Fruit fly (Drosophila melanogaster) whole organism, embryonic: ENCODE results near the gene Cpsf5.
A peak's percentile ranks its signal among the peaks of the same experiment; 100 is the strongest.

Experiments used
- Antp ChIP-seq: fragments of 200-800 bp; sonication (Bioruptor generic); optimal IDR thresholded peaks from 3 replicates; lab custom pipeline; 2016; ENCODE audit warnings: missing biosample characterization, missing genetic modification characterization
- Asciz ChIP-seq: fragments of 200-800 bp; sonication (Bioruptor generic); optimal IDR thresholded peaks from 2 replicates; lab custom pipeline; 2017; ENCODE audit warnings: missing biosample characterization, mild to moderate bottlenecking, missing genetic modification characterization, missing genetic modification reagents
- Awh ChIP-seq: fragments of 200-800 bp; sonication (Bioruptor generic); IDR thresholded peaks from 2 replicates; pipeline ENCODE4, ENCODE4 v1.3.6; 2022; ENCODE audit warnings: missing biosample characterization, missing genetic modification characterization
- BtbVII ChIP-seq: fragments of 200-800 bp; sonication (Bioruptor generic); optimal IDR thresholded peaks from 3 replicates; lab custom pipeline; 2017; ENCODE audit warnings: missing biosample characterization, mild to moderate bottlenecking, missing genetic modification characterization
- CG12104 ChIP-seq: fragments of 200-800 bp; sonication (Bioruptor generic); optimal IDR thresholded peaks from 3 replicates; lab custom pipeline; 2016; ENCODE audit warnings: missing biosample characterization, missing genetic modification characterization
- CG12659 ChIP-seq: fragments of 200-800 bp; sonication (Bioruptor generic); optimal IDR thresholded peaks from 3 replicates; lab custom pipeline; 2017; ENCODE audit warnings: mild to moderate bottlenecking, missing biosample characterization, missing genetic modification reagents, missing genetic modification characterization
- CG12942 ChIP-seq: fragments of 200-800 bp; sonication (Bioruptor generic); optimal IDR thresholded peaks from 3 replicates; lab custom pipeline; 2016; ENCODE audit warnings: missing biosample characterization, missing genetic modification characterization
- CG14014 ChIP-seq: fragments of 200-800 bp; sonication (Bioruptor generic); IDR thresholded peaks from 2 replicates; pipeline ENCODE4 v1.3.6; 2022; ENCODE audit warnings: missing biosample characterization, missing genetic modification characterization
- CG16863 ChIP-seq: fragments of 200-800 bp; sonication (Bioruptor generic); optimal IDR thresholded peaks from 3 replicates; lab custom pipeline; 2016; ENCODE audit warnings: missing biosample characterization, missing genetic modification characterization
- CG17359 ChIP-seq: fragments of 200-800 bp; sonication (Bioruptor generic); optimal IDR thresholded peaks from 3 replicates; lab custom pipeline; 2018; ENCODE audit warnings: missing biosample characterization, mild to moderate bottlenecking, missing genetic modification characterization, moderate library complexity
- CG17361 ChIP-seq: fragments of 200-800 bp; sonication (Bioruptor generic); IDR thresholded peaks from 3 replicates; pipeline ENCODE4 v1.3.6; 2022; ENCODE audit warnings: missing biosample characterization, missing genetic modification characterization
- CG17829 ChIP-seq: fragments of 200-800 bp; optimal IDR thresholded peaks from 2 replicates; lab custom pipeline; 2019; ENCODE audit warnings: missing biosample characterization, mild to moderate bottlenecking, missing genetic modification characterization, moderate library complexity
- CG1792 ChIP-seq: fragments of 200-800 bp; sonication (Bioruptor generic); optimal IDR thresholded peaks from 2 replicates; lab custom pipeline; 2016; ENCODE audit warnings: missing biosample characterization, missing genetic modification characterization
- CG2116 ChIP-seq: fragments of 200-800 bp; sonication (Bioruptor generic); optimal IDR thresholded peaks from 3 replicates; lab custom pipeline; 2018; ENCODE audit warnings: missing biosample characterization, mild to moderate bottlenecking, missing genetic modification characterization
- CG32532 ChIP-seq: fragments of 200-800 bp; sonication (Bioruptor generic); IDR thresholded peaks from 2 replicates; pipeline ENCODE4 v1.3.6; 2022; ENCODE audit warnings: missing biosample characterization, missing genetic modification characterization
- CG32767 ChIP-seq: fragments of 200-800 bp; sonication (Bioruptor generic); IDR thresholded peaks from 2 replicates; pipeline ENCODE4 v1.3.6; 2022; ENCODE audit warnings: missing biosample characterization, missing genetic modification characterization
- CG33213 ChIP-seq: fragments of 200-800 bp; sonication (Bioruptor generic); optimal IDR thresholded peaks from 3 replicates; lab custom pipeline; 2016; ENCODE audit warnings: missing biosample characterization, missing genetic modification characterization
- CG3995 ChIP-seq: fragments of 200-800 bp; sonication (Bioruptor generic); optimal IDR thresholded peaks from 3 replicates; lab custom pipeline; 2016; ENCODE audit warnings: missing biosample characterization, missing genetic modification characterization
- CG4328 ChIP-seq: fragments of 200-800 bp; sonication (Bioruptor generic); optimal IDR thresholded peaks from 3 replicates; lab custom pipeline; 2017; ENCODE audit warnings: missing biosample characterization, missing genetic modification reagents, missing genetic modification characterization
- CG4424 ChIP-seq: fragments of 200-800 bp; sonication (Bioruptor generic); optimal IDR thresholded peaks from 3 replicates; lab custom pipeline; 2016; ENCODE audit warnings: missing biosample characterization, missing genetic modification characterization
- CG5245 ChIP-seq: fragments of 200-800 bp; sonication (Bioruptor generic); optimal IDR thresholded peaks from 3 replicates; lab custom pipeline; 2016; ENCODE audit warnings: missing biosample characterization, missing genetic modification characterization
- CG8388 ChIP-seq: fragments of 200-800 bp; sonication (Bioruptor generic); optimal IDR thresholded peaks from 2 replicates; lab custom pipeline; 2019; ENCODE audit warnings: missing biosample characterization, mild to moderate bottlenecking, missing genetic modification characterization, moderate library complexity
- CG9727 ChIP-seq: fragments of 200-800 bp; sonication (Bioruptor generic); optimal IDR thresholded peaks from 3 replicates; lab custom pipeline; 2017; ENCODE audit warnings: missing biosample characterization, mild to moderate bottlenecking, missing genetic modification characterization
- CG9797 ChIP-seq: fragments of 200-800 bp; sonication (Bioruptor generic); optimal IDR thresholded peaks from 3 replicates; lab custom pipeline; 2018; ENCODE audit warnings: missing biosample characterization, mild to moderate bottlenecking, missing genetic modification characterization
- Dll ChIP-seq: fragments of 200-800 bp; sonication (Bioruptor generic); IDR thresholded peaks from 4 replicates; pipeline ENCODE4 v1.3.6; 2022; ENCODE audit warnings: missing biosample characterization, missing genetic modification characterization; ENCODE audit not compliant: partially characterized antibody
- Doc3 ChIP-seq: fragments of 200-800 bp; sonication (Bioruptor generic); IDR thresholded peaks from 3 replicates; pipeline ENCODE4 v1.3.6; 2022; ENCODE audit warnings: missing biosample characterization, missing genetic modification characterization; ENCODE audit not compliant: partially characterized antibody
- HLH3B ChIP-seq: fragments of 200-800 bp; sonication (Bioruptor generic); IDR thresholded peaks from 2 replicates; pipeline ENCODE4 v1.3.6; 2022; ENCODE audit warnings: missing biosample characterization, missing genetic modification characterization
- Hmx ChIP-seq: fragments of 200-800 bp; sonication (Bioruptor generic); optimal IDR thresholded peaks from 2 replicates; lab custom pipeline; 2016; ENCODE audit warnings: missing biosample characterization, missing genetic modification characterization
- Myb ChIP-seq: fragments of 200-800 bp; sonication (Bioruptor generic); optimal IDR thresholded peaks from 2 replicates; lab custom pipeline; 2016; ENCODE audit warnings: missing biosample characterization, missing genetic modification characterization
- NC2β ChIP-seq: fragments of 200-800 bp; sonication (Bioruptor generic); optimal IDR thresholded peaks from 2 replicates; lab custom pipeline; 2016; ENCODE audit warnings: missing biosample characterization, missing genetic modification characterization
- YL-1 ChIP-seq: fragments of 200-800 bp; sonication (Bioruptor generic); optimal IDR thresholded peaks from 3 replicates; lab custom pipeline; 2017; ENCODE audit warnings: missing biosample characterization, mild to moderate bottlenecking, missing genetic modification characterization
- ab ChIP-seq: fragments of 200-800 bp; sonication (Bioruptor generic); optimal IDR thresholded peaks from 2 replicates; lab custom pipeline; 2016; ENCODE audit warnings: missing biosample characterization, missing genetic modification characterization
- ash1 ChIP-seq: fragments of 200-800 bp; sonication (Bioruptor generic); optimal IDR thresholded peaks from 2 replicates; lab custom pipeline; 2018; ENCODE audit warnings: missing biosample characterization, mild to moderate bottlenecking, missing genetic modification characterization
- br ChIP-seq: fragments of >200 bp; optimal IDR thresholded peaks from 2 replicates; lab custom pipeline; 2017
- caup ChIP-seq: fragments of 200-800 bp; sonication (Bioruptor generic); optimal IDR thresholded peaks from 3 replicates; lab custom pipeline; 2017; ENCODE audit warnings: missing biosample characterization, mild to moderate bottlenecking, missing genetic modification characterization, moderate library complexity; ENCODE audit not compliant: severe bottlenecking
- dati ChIP-seq: fragments of 200-800 bp; sonication (Bioruptor generic); IDR thresholded peaks from 2 replicates; pipeline ENCODE4 v1.3.6; 2022; ENCODE audit warnings: missing biosample characterization, missing genetic modification characterization
- fd102C ChIP-seq: fragments of 200-800 bp; sonication (Bioruptor generic); optimal IDR thresholded peaks from 2 replicates; lab custom pipeline; 2018; ENCODE audit warnings: missing biosample characterization, mild to moderate bottlenecking, missing genetic modification characterization, moderate library complexity
- fd3F ChIP-seq: fragments of 200-800 bp; sonication (Bioruptor generic); optimal IDR thresholded peaks from 2 replicates; lab custom pipeline; 2018; ENCODE audit warnings: missing biosample characterization, mild to moderate bottlenecking, missing genetic modification characterization, moderate library complexity
- hkb ChIP-seq, 2 experiments: fragments of 200-800 bp in 1 of 2; fragments of >200 bp in 1 of 2; sonication (Bioruptor generic) in 1 of 2; IDR thresholded peaks in 1 of 2; optimal IDR thresholded peaks in 1 of 2; 2 replicates each; pipeline versions ENCODE4 v1.3.6 to Lab custom; 2017 to 2022; ENCODE audit warnings: missing biosample characterization in 1 of 2, missing genetic modification characterization in 1 of 2
- lbe ChIP-seq: fragments of 200-800 bp; sonication (Bioruptor generic); optimal IDR thresholded peaks from 2 replicates; lab custom pipeline; 2016; ENCODE audit warnings: missing biosample characterization, mild to moderate bottlenecking, missing genetic modification characterization
- lmd ChIP-seq: fragments of 200-800 bp; sonication (Bioruptor generic); IDR thresholded peaks from 2 replicates; pipeline ENCODE4 v1.3.6; 2022; ENCODE audit warnings: missing biosample characterization, missing genetic modification characterization
- nom ChIP-seq: fragments of 200-800 bp; sonication (Bioruptor generic); optimal IDR thresholded peaks from 2 replicates; lab custom pipeline; 2017; ENCODE audit warnings: missing biosample characterization, missing genetic modification characterization, mild to moderate bottlenecking, moderate library complexity, missing genetic modification reagents
- psq ChIP-seq: fragments of 200-800 bp; sonication (Bioruptor generic); optimal IDR thresholded peaks from 2 replicates; lab custom pipeline; 2017; ENCODE audit warnings: missing biosample characterization, missing genetic modification characterization
- repo ChIP-seq: fragments of 200-800 bp; sonication (Bioruptor generic); optimal IDR thresholded peaks from 2 replicates; lab custom pipeline; 2016; ENCODE audit warnings: missing biosample characterization, missing genetic modification characterization
- sc ChIP-seq, 3 experiments: fragments of >200 bp in 2 of 3; fragments of 200-800 bp in 1 of 3; sonication (Bioruptor generic) in 1 of 3; optimal IDR thresholded peaks; 2 replicates in 2 of 3; 3 replicates in 1 of 3; lab custom pipeline; 2017; ENCODE audit warnings: mild to moderate bottlenecking in 1 of 3, missing biosample characterization in 1 of 3, missing genetic modification characterization in 1 of 3, missing genetic modification reagents in 1 of 3
- stc ChIP-seq: fragments of 200-800 bp; sonication (Bioruptor generic); IDR thresholded peaks from 2 replicates; pipeline ENCODE4 v1.3.6; 2022; ENCODE audit warnings: missing biosample characterization, missing genetic modification characterization
- stwl ChIP-seq: fragments of 200-800 bp; sonication (Bioruptor generic); optimal IDR thresholded peaks from 3 replicates; lab custom pipeline; 2018; ENCODE audit warnings: missing biosample characterization, mild to moderate bottlenecking, missing genetic modification characterization, moderate library complexity
- tup ChIP-seq: fragments of 200-800 bp; sonication (Bioruptor generic); optimal IDR thresholded peaks from 2 replicates; lab custom pipeline; 2016; ENCODE audit warnings: missing biosample characterization, mild to moderate bottlenecking, missing genetic modification characterization, moderate library complexity
- vfl ChIP-seq: fragments of 200-800 bp; sonication (Bioruptor generic); optimal IDR thresholded peaks from 2 replicates; lab custom pipeline; 2016; ENCODE audit warnings: missing biosample characterization, missing genetic modification characterization
- yki ChIP-seq: fragments of >200 bp; optimal IDR thresholded peaks from 3 replicates; lab custom pipeline; 2018

Cpsf5 gene

dm6 chr3L:9370907-9371365 lies 39.9 kb upstream of the Cpsf5 start, which contains the start of gene Fdx1 (continued):
- peak; percentile 19 for TF ChIP-seq CG4424 (GFP tag; lab: Kevin White, UChicago)
- TF ChIP-seq yki (lab: Kevin White, UChicago) = no peak
- TF ChIP-seq ab = no peak
- no peak for TF ChIP-seq CG33213 (GFP tag; lab: Kevin White, UChicago)
- TF ChIP-seq BtbVII (GFP tag; lab: Kevin White, UChicago) = peak; percentile 26
- no peak for TF ChIP-seq ash1
- TF ChIP-seq NC2β (GFP tag; lab: Kevin White, UChicago) = no peak
- TF ChIP-seq Antp = no peak
- no peak for TF ChIP-seq CG1792
- TF ChIP-seq CG12104 (GFP tag; lab: Kevin White, UChicago) = no peak
- TF ChIP-seq CG16863 = no peak
- 0 out of 2 replicates have a peak, but pooled peaks have one; percentile 17 for TF ChIP-seq CG32767 (GFP tag; lab: Robert Waterston, UW)
- peak; percentile 91 for TF ChIP-seq CG2116 (GFP tag; lab: Kevin White, UChicago)
- TF ChIP-seq Hmx = no peak
- no peak for TF ChIP-seq CG9727
- peak; percentile 40 for TF ChIP-seq CG8388 (GFP tag; lab: Kevin White, UChicago)
- no peak for TF ChIP-seq stc (GFP tag; lab: Robert Waterston, UW)
- no peak for TF ChIP-seq fd102C (GFP tag; lab: Kevin White, UChicago)
- TF ChIP-seq CG9797 (GFP tag; lab: Kevin White, UChicago) = no peak
- no peak for TF ChIP-seq vfl
- no peak for TF ChIP-seq Myb
- no peak for TF ChIP-seq CG17359 (tag; lab: Kevin White, UChicago)
- TF ChIP-seq psq (GFP tag; lab: Kevin White, UChicago) = no peak
- TF ChIP-seq Dll (GFP tag; lab: Robert Waterston, UW) = peak; percentile 80
- TF ChIP-seq CG14014 = 0 out of 2 replicates have a peak, but pooled peaks have one; percentile 39
- TF ChIP-seq Awh (GFP tag; lab: Robert Waterston, UW) = no peak
- no peak for TF ChIP-seq Asciz
- no peak for TF ChIP-seq CG5245 (GFP tag; lab: Kevin White, UChicago)
- TF ChIP-seq Doc3 (GFP tag; lab: Robert Waterston, UW) = peak; percentile 64
- TF ChIP-seq CG32532 = peak; percentile 15; the same call in 1 of the 2 replicates
- no peak for TF ChIP-seq nom (GFP tag; lab: Kevin White, UChicago)
- no peak for TF ChIP-seq br
- peak; percentile 97 for TF ChIP-seq CG3995
- TF ChIP-seq CG12942 (GFP tag; lab: Kevin White, UChicago) = no peak
- TF ChIP-seq hkb (optimal IDR thresholded peaks at IDR 0.05; lab: Kevin White, UChicago) = no peak
- TF ChIP-seq hkb (GFP tag; IDR thresholded peaks at IDR 0.05; lab: Robert Waterston, UW) = peak; percentile 63; the same call in 1 of the 2 replicates
- peak; percentile 27 for TF ChIP-seq CG12659 (GFP tag; lab: Kevin White, UChicago)
- TF ChIP-seq dati (GFP tag; lab: Robert Waterston, UW) = no peak
- no peak; the same call in 1 of the 2 replicates for TF ChIP-seq lmd (GFP tag; lab: Robert Waterston, UW)
- peak; percentile 5 for TF ChIP-seq caup (GFP tag; lab: Kevin White, UChicago)
- TF ChIP-seq CG17829 (tag; lab: Kevin White, UChicago) = peak; percentile 21
- TF ChIP-seq tup (GFP tag; lab: Kevin White, UChicago) = no peak
- TF ChIP-seq CG4328 (GFP tag; lab: Kevin White, UChicago) = no peak
- TF ChIP-seq sc (optimal IDR thresholded peaks at IDR 0.05; lab: Kevin White, UChicago) = no peak
- TF ChIP-seq sc (GFP tag; optimal IDR thresholded peaks at IDR 0.05; lab: Kevin White, UChicago) = no peak
- 0 out of 3 replicates have a peak, but pooled peaks have one; percentile 48 for TF ChIP-seq CG17361
- peak; percentile 38; the same call in 1 of the 2 replicates for TF ChIP-seq HLH3B (GFP tag; lab: Robert Waterston, UW)
- peak; percentile 1 for TF ChIP-seq YL-1 (GFP tag; lab: Kevin White, UChicago)
- TF ChIP-seq stwl (tag; lab: Kevin White, UChicago) = no peak
- peak; percentile 16 for TF ChIP-seq fd3F (GFP tag; lab: Kevin White, UChicago)
- peak; percentile 43 for TF ChIP-seq lbe (GFP tag; lab: Kevin White, UChicago)
- TF ChIP-seq repo = no peak
